Worm (Caenorhabditis elegans) whole organism, L1 larva: Measurements from ENCODE around the gene edg-1.

Experiments
- ama-1 ChIP-seq: fragments of 150-350 bp; optimal IDR thresholded peaks from 2 replicates; lab custom pipeline; 2014
- lin-39 ChIP-seq: fragments of 150-350 bp; optimal IDR thresholded peaks from 2 replicates; lab custom pipeline; 2014; ENCODE audit warnings: missing biosample characterization, missing genetic modification reagents, missing genetic modification characterization
- ztf-11 ChIP-seq, 2 experiments: sonication (generic microtip); optimal IDR thresholded peaks; 2 replicates each; lab custom pipeline; 2016 to 2017; ENCODE audit warnings: missing genetic modification characterization in 2 of 2, missing biosample characterization in 1 of 2, missing compliant biosample characterization in 1 of 2

DNA sequence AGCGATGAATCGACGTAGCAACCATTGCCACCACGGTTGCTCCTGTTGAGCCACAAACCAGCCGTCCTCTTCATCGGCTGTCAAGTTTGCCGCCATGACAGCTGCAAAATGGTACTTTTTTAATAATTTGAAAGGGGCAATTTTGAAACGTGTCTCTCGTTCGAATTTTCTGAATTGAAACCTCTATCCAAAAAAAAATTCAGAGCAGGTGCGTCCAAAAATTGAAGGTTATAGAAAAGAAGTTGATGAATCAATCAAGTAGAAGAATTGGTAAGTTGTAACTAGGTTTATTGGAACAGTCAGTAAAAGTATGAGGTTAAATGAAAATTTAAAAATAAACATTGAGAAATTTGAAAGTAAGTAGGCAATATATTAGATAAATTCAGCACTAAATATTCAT, 40.8 kb downstream of the edg-1 start, which contains the start of gene T01G1.4:
- TF ChIP-seq ama-1 (lab: Kevin White, UChicago) (no peak), ztf-11 (tag; optimal IDR thresholded peaks at IDR 0.05; lab: Kevin White, UChicago) (no peak), lin-39 (tag; lab: Kevin White, UChicago) (no peak)
